Worm (Caenorhabditis elegans) whole organism, L3 larva: ENCODE data around the gene hira-1.

Experiments used
- ama-1 ChIP-seq: fragments of 150-350 bp; optimal IDR thresholded peaks from 2 replicates; lab custom pipeline; 2018
- egl-27 ChIP-seq: sonication (generic microtip); optimal IDR thresholded peaks from 4 replicates; lab custom pipeline; 2017; ENCODE audit warnings: missing biosample characterization, missing genetic modification reagents, missing genetic modification characterization
- egl-5 ChIP-seq: fragments of 150-350 bp; optimal IDR thresholded peaks from 2 replicates; lab custom pipeline; 2017; ENCODE audit warnings: missing biosample characterization, missing genetic modification reagents, missing genetic modification characterization, inconsistent platforms
- fos-1 ChIP-seq: fragments of 150-350 bp; optimal IDR thresholded peaks from 2 replicates; lab custom pipeline; 2014; ENCODE audit warnings: missing biosample characterization, missing genetic modification characterization
- lin-15B ChIP-seq: fragments of 150-350 bp; optimal IDR thresholded peaks from 2 replicates; lab custom pipeline; 2014; ENCODE audit warnings: missing biosample characterization, missing genetic modification characterization
- lin-39 ChIP-seq: fragments of 150-350 bp; optimal IDR thresholded peaks from 2 replicates; lab custom pipeline; 2018; ENCODE audit warnings: missing biosample characterization, missing genetic modification reagents, missing genetic modification characterization
- lsy-12 ChIP-seq: sonication (generic microtip); optimal IDR thresholded peaks from 2 replicates; lab custom pipeline; 2016; ENCODE audit warnings: mild to moderate bottlenecking, missing genetic modification characterization, missing compliant biosample characterization
- nhr-23 ChIP-seq: fragments of 150-350 bp; optimal IDR thresholded peaks from 2 replicates; lab custom pipeline; 2014; ENCODE audit warnings: missing biosample characterization, missing genetic modification reagents, missing genetic modification characterization
- nhr-237 ChIP-seq: fragments of 150-350 bp; optimal IDR thresholded peaks from 2 replicates; lab custom pipeline; 2014; ENCODE audit warnings: missing biosample characterization, missing genetic modification characterization
- nhr-43 ChIP-seq: sonication (generic microtip); optimal IDR thresholded peaks from 2 replicates; lab custom pipeline; 2016; ENCODE audit warnings: mild to moderate bottlenecking, missing genetic modification characterization, missing compliant biosample characterization; ENCODE audit not compliant: poor library complexity, severe bottlenecking
- pha-4 ChIP-seq: fragments of 150-350 bp; optimal IDR thresholded peaks from 2 replicates; lab custom pipeline; 2014; ENCODE audit warnings: missing biosample characterization, missing genetic modification reagents, missing genetic modification characterization
- snpc-4 ChIP-seq: fragments of 150-350 bp; optimal IDR thresholded peaks from 2 replicates; lab custom pipeline; 2014; ENCODE audit warnings: missing biosample characterization, missing genetic modification characterization
- unc-39 ChIP-seq: sonication (generic microtip); optimal IDR thresholded peaks from 4 replicates; lab custom pipeline; 2017; ENCODE audit warnings: missing biosample characterization, missing genetic modification characterization
- ztf-4 ChIP-seq: fragments of 150-350 bp; optimal IDR thresholded peaks from 2 replicates; lab custom pipeline; 2014; ENCODE audit warnings: missing biosample characterization, missing genetic modification characterization

DNA sequence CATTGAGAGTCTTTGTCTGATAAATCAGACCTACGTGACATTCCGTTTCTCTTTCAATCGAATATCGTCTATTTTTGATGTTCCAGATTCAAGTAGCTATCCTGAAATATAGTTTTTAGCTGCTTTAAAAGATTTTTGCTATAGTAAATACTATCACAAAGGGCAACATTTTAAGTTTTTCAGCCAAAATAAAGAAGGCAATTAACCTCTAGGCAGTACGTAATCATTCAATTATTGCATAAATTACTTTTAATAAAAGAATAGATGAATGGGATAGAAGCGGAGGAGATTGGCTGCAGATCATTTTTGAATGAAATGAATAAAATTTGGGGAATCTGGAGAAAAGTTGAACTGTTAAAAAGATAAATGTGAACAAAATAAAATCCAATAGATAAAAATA is 21.2 kb upstream of the hira-1 start, which contains the start of gene ulp-1:
- no peak for TF ChIP-seq nhr-43
- TF ChIP-seq ama-1 (lab: Kevin White, UChicago) = no peak
- TF ChIP-seq lsy-12 (tag; lab: Kevin White, UChicago) = no peak
- no peak for TF ChIP-seq lin-39
- TF ChIP-seq nhr-23 = no peak
- no peak for TF ChIP-seq egl-27 (tag; lab: Kevin White, UChicago)
- no peak for TF ChIP-seq ztf-4 (tag; lab: Kevin White, UChicago)
- no peak for TF ChIP-seq snpc-4
- TF ChIP-seq nhr-237 (tag; lab: Kevin White, UChicago) = no peak
- TF ChIP-seq egl-5 (tag; lab: Kevin White, UChicago) = no peak
- no peak for TF ChIP-seq unc-39 (tag; lab: Kevin White, UChicago)
- no peak for TF ChIP-seq fos-1 (tag; lab: Kevin White, UChicago)
- TF ChIP-seq pha-4 (tag; lab: Kevin White, UChicago) = no peak
- no peak for TF ChIP-seq lin-15B
